Fruit fly (Drosophila melanogaster) whole organism, prepupa: ENCODE data around the gene MTF-1.

Experiments
- CG10669 ChIP-seq: fragments of 200-800 bp; sonication (Bioruptor generic); optimal IDR thresholded peaks from 3 replicates; lab custom pipeline; 2018; ENCODE audit warnings: missing biosample characterization, mild to moderate bottlenecking, missing genetic modification characterization, moderate library complexity
- CG11294 ChIP-seq: fragments of 200-800 bp; sonication (Bioruptor generic); IDR thresholded peaks from 2 replicates; pipeline ENCODE4 v1.3.6; 2022; ENCODE audit warnings: missing biosample characterization, missing genetic modification characterization
- CG11762 ChIP-seq: fragments of 200-800 bp; sonication (Bioruptor generic); optimal IDR thresholded peaks from 3 replicates; lab custom pipeline; 2016; ENCODE audit warnings: missing biosample characterization, missing genetic modification characterization; ENCODE audit not compliant: insufficient read depth
- CG11902 ChIP-seq: fragments of 200-800 bp; sonication (Bioruptor generic); optimal IDR thresholded peaks from 3 replicates; lab custom pipeline; 2016; ENCODE audit warnings: missing biosample characterization, missing genetic modification characterization
- CG1621 ChIP-seq: fragments of 200-800 bp; sonication (Bioruptor generic); optimal IDR thresholded peaks from 3 replicates; lab custom pipeline; 2018; ENCODE audit warnings: missing biosample characterization, mild to moderate bottlenecking, missing genetic modification characterization
- CG3032 ChIP-seq: fragments of 200-800 bp; optimal IDR thresholded peaks from 2 replicates; lab custom pipeline; 2019; ENCODE audit warnings: missing biosample characterization, mild to moderate bottlenecking, missing genetic modification characterization, moderate library complexity
- CG31627 ChIP-seq: fragments of 200-800 bp; sonication (Bioruptor generic); optimal IDR thresholded peaks from 3 replicates; lab custom pipeline; 2016; ENCODE audit warnings: missing biosample characterization, missing genetic modification characterization
- CG34406 ChIP-seq: fragments of 200-800 bp; sonication (Bioruptor generic); optimal IDR thresholded peaks from 3 replicates; lab custom pipeline; 2016; ENCODE audit warnings: missing biosample characterization, missing genetic modification characterization
- CG3919 ChIP-seq: fragments of 200-800 bp; sonication (Bioruptor generic); optimal IDR thresholded peaks from 3 replicates; lab custom pipeline; 2016; ENCODE audit warnings: missing biosample characterization, missing genetic modification characterization
- CG6163 ChIP-seq: fragments of 200-800 bp; sonication (Bioruptor generic); IDR thresholded peaks from 3 replicates; pipeline ENCODE4 v1.3.6; 2022; ENCODE audit warnings: missing biosample characterization, missing genetic modification characterization
- CG6276 ChIP-seq: fragments of 200-800 bp; sonication (Bioruptor generic); optimal IDR thresholded peaks from 2 replicates; lab custom pipeline; 2017; ENCODE audit warnings: missing biosample characterization, mild to moderate bottlenecking, missing genetic modification characterization
- CG6808 ChIP-seq: fragments of 200-800 bp; sonication (Bioruptor generic); optimal IDR thresholded peaks from 3 replicates; lab custom pipeline; 2017; ENCODE audit warnings: missing biosample characterization, missing genetic modification characterization, mild to moderate bottlenecking, moderate library complexity, missing genetic modification reagents
- CG6854 ChIP-seq: fragments of 200-800 bp; sonication (Bioruptor generic); optimal IDR thresholded peaks from 2 replicates; lab custom pipeline; 2017; ENCODE audit warnings: missing biosample characterization, mild to moderate bottlenecking, missing genetic modification characterization
- CG7368 ChIP-seq: fragments of 200-800 bp; sonication (Bioruptor generic); optimal IDR thresholded peaks from 3 replicates; lab custom pipeline; 2016; ENCODE audit warnings: missing biosample characterization, missing genetic modification characterization
- CG8119 ChIP-seq: fragments of 200-800 bp; sonication (Bioruptor generic); IDR thresholded peaks from 3 replicates; pipeline ENCODE4 v1.3.6; 2022; ENCODE audit warnings: missing biosample characterization, missing genetic modification characterization
- CG8632 ChIP-seq: fragments of 200-800 bp; sonication (Bioruptor generic); optimal IDR thresholded peaks from 3 replicates; lab custom pipeline; 2016; ENCODE audit warnings: missing biosample characterization, missing genetic modification characterization
- Eip78C ChIP-seq: fragments of 200-800 bp; sonication (Bioruptor generic); peaks from one replicate; lab custom pipeline; 2016; ENCODE audit warnings: missing biosample characterization, missing genetic modification characterization
- Ets96B ChIP-seq: fragments of 200-800 bp; optimal IDR thresholded peaks from 2 replicates; lab custom pipeline; 2019; ENCODE audit warnings: missing biosample characterization, mild to moderate bottlenecking, missing genetic modification characterization, moderate library complexity
- Gug ChIP-seq: fragments of 200-800 bp; sonication (Bioruptor generic); IDR thresholded peaks from 2 replicates; pipeline ENCODE4 v1.3.6; 2022; ENCODE audit warnings: missing biosample characterization, missing genetic modification characterization
- Hr38 ChIP-seq: sonication (Bioruptor generic); optimal IDR thresholded peaks from 2 replicates; lab custom pipeline; 2016; ENCODE audit warnings: missing biosample characterization, missing genetic modification characterization
- Hr39 ChIP-seq: fragments of 200-800 bp; sonication (Bioruptor generic); optimal IDR thresholded peaks from 2 replicates; lab custom pipeline; 2016; ENCODE audit warnings: missing biosample characterization, missing genetic modification characterization
- Hr4 ChIP-seq: fragments of 200-800 bp; sonication (Bioruptor generic); optimal IDR thresholded peaks from 3 replicates; lab custom pipeline; 2016; ENCODE audit warnings: missing biosample characterization, missing genetic modification characterization
- Lpt ChIP-seq: fragments of 200-800 bp; sonication (Bioruptor generic); optimal IDR thresholded peaks from 3 replicates; lab custom pipeline; 2016; ENCODE audit warnings: missing biosample characterization, missing genetic modification characterization
- Met ChIP-seq: fragments of 200-800 bp; sonication (Bioruptor generic); optimal IDR thresholded peaks from 3 replicates; lab custom pipeline; 2016; ENCODE audit warnings: missing biosample characterization, missing genetic modification characterization
- OdsH ChIP-seq: fragments of 200-800 bp; sonication (Bioruptor generic); optimal IDR thresholded peaks from 3 replicates; lab custom pipeline; 2016; ENCODE audit warnings: missing biosample characterization, missing genetic modification characterization
- Smox ChIP-seq: fragments of 200-800 bp; sonication (Bioruptor generic); optimal IDR thresholded peaks from 3 replicates; lab custom pipeline; 2016; ENCODE audit warnings: missing biosample characterization, missing genetic modification characterization
- Sox102F ChIP-seq: fragments of 200-800 bp; sonication (Bioruptor generic); optimal IDR thresholded peaks from 2 replicates; lab custom pipeline; 2016; ENCODE audit warnings: missing biosample characterization, mild to moderate bottlenecking, missing genetic modification characterization
- Sox14 ChIP-seq: fragments of 200-800 bp; sonication (Bioruptor generic); optimal IDR thresholded peaks from 3 replicates; lab custom pipeline; 2016; ENCODE audit warnings: missing biosample characterization, missing genetic modification characterization
- Sox15 ChIP-seq: fragments of 200-800 bp; sonication (Bioruptor generic); optimal IDR thresholded peaks from 3 replicates; lab custom pipeline; 2016; ENCODE audit warnings: missing biosample characterization, missing genetic modification characterization
- achi ChIP-seq: fragments of 200-800 bp; sonication (Bioruptor generic); optimal IDR thresholded peaks from 3 replicates; lab custom pipeline; 2016; ENCODE audit warnings: missing biosample characterization, missing genetic modification characterization
- cyc ChIP-seq: fragments of 200-800 bp; sonication (Bioruptor generic); optimal IDR thresholded peaks from 3 replicates; lab custom pipeline; 2016; ENCODE audit warnings: missing biosample characterization, missing genetic modification characterization
- dsx ChIP-seq: fragments of 200-800 bp; optimal IDR thresholded peaks from 3 replicates; lab custom pipeline; 2019; ENCODE audit warnings: missing biosample characterization, mild to moderate bottlenecking, missing genetic modification characterization, moderate library complexity; ENCODE audit not compliant: poor library complexity, severe bottlenecking
- eg ChIP-seq: fragments of 200-800 bp; sonication (Bioruptor generic); IDR thresholded peaks from 3 replicates; pipeline ENCODE4 v1.3.6; 2022; ENCODE audit warnings: missing biosample characterization, missing genetic modification characterization
- fd59A ChIP-seq: fragments of 200-800 bp; sonication (Bioruptor generic); optimal IDR thresholded peaks from 2 replicates; lab custom pipeline; 2017; ENCODE audit warnings: missing biosample characterization, mild to moderate bottlenecking, missing genetic modification characterization, missing genetic modification reagents
- fkh ChIP-seq: fragments of 200-800 bp; sonication (Bioruptor generic); optimal IDR thresholded peaks from 3 replicates; lab custom pipeline; 2017; ENCODE audit warnings: missing biosample characterization, mild to moderate bottlenecking, missing genetic modification characterization, moderate library complexity
- lz ChIP-seq: fragments of 200-800 bp; sonication (Bioruptor generic); optimal IDR thresholded peaks from 3 replicates; lab custom pipeline; 2016; ENCODE audit warnings: missing biosample characterization, missing genetic modification characterization
- net ChIP-seq: fragments of 200-800 bp; sonication (Bioruptor generic); optimal IDR thresholded peaks from 3 replicates; lab custom pipeline; 2016; ENCODE audit warnings: missing biosample characterization, missing genetic modification characterization
- salr ChIP-seq, 2 experiments: fragments of 200-800 bp; sonication (Bioruptor generic); optimal IDR thresholded peaks; 3 replicates each; lab custom pipeline; 2016 to 2018; ENCODE audit warnings: missing biosample characterization in 2 of 2, missing genetic modification characterization in 2 of 2, mild to moderate bottlenecking in 1 of 2
- spab ChIP-seq: fragments of 200-800 bp; sonication (Bioruptor generic); optimal IDR thresholded peaks from 2 replicates; lab custom pipeline; 2017; ENCODE audit warnings: missing biosample characterization, mild to moderate bottlenecking, missing genetic modification characterization, missing genetic modification reagents
- ss ChIP-seq, 2 experiments: fragments of 200-800 bp; sonication (Bioruptor generic); optimal IDR thresholded peaks; 2 replicates in 1 of 2; 3 replicates in 1 of 2; lab custom pipeline; 2017 to 2018; ENCODE audit warnings: mild to moderate bottlenecking in 2 of 2, missing biosample characterization in 2 of 2, missing genetic modification characterization in 2 of 2, moderate library complexity in 1 of 2
- topi ChIP-seq: fragments of 200-800 bp; sonication (Bioruptor generic); optimal IDR thresholded peaks from 3 replicates; lab custom pipeline; 2016; ENCODE audit warnings: missing biosample characterization, missing genetic modification characterization

MTF-1 gene

DNA sequence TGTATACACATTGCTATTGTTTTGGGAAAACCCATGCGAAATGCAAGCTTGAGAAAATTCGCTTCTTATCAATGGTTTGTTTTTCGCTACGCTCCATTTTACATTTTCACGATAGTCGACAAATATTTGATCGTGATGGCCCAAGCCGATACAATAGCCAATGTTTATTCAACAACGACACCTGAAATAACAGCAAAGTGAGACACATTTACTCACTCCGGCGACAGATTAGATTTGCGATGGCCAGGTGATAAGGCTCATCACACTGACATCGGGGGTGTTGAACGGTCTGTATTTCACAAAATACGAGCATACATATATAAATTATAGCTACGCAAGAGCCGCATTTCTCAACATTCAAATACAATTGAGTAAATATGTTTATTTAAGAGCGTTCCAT is 33.0 kb upstream of the MTF-1 start (continued):
- no peak for TF ChIP-seq eg (GFP tag; lab: Robert Waterston, UW)
- no peak for TF ChIP-seq Smox (GFP tag; lab: Kevin White, UChicago)
- TF ChIP-seq lz = no peak
- no peak for TF ChIP-seq Lpt (GFP tag; lab: Kevin White, UChicago)
- TF ChIP-seq CG34406 (GFP tag; lab: Kevin White, UChicago) = no peak
- TF ChIP-seq fkh (GFP tag; lab: Kevin White, UChicago) = peak; percentile 93
- TF ChIP-seq CG6854 (GFP tag; lab: Kevin White, UChicago) = no peak

DNA sequence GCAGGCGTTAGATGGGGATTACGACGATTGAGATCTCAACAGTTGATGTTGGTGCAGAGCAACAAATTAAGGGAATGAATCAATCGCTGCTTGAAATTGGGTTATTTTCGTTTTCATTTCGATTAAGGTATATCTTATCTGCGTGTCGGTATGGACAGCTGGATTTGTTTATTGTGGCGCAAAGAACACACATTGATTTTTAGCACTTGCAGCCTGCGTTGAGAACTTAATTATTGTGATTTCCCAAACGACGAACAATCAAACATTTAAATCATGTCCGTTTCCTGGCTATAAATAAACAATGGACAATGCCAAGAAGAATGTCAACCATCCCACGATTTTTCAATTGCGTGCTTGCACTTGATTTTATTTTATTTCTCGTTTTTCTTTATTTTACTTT is 32.1 kb upstream of the MTF-1 start:
- TF ChIP-seq net (GFP tag; lab: Kevin White, UChicago) (no peak), Met (GFP tag; lab: Kevin White, UChicago) (no peak), CG6808 (GFP tag; lab: Kevin White, UChicago) (no peak), CG31627 (GFP tag; lab: Kevin White, UChicago) (no peak), lz (no peak)

DNA sequence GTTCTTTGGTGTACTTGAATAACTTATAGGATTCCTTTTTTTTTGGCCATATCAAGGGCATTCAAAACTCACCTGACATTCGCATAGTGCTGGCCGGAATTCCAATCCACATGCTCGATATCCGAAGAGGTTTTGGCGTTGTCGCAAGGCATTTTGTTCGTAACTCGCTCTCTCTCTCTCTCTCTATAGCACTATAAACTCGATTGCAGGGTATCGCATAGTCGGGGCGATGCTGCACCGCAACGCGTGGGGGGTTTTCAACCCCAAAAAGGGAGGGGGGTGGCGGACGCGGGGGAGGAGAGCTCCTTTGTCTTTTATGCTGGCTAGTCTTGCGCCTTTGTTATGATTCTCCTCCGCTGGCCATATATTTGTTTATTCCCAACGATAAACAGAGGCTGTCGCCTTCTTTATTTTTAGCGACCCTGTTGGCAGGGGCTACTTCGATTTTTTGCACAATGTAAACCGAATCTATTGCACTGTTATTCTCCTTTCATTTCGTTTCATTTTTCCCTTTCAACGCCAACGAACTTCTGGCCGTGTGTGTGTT is 31.6 kb upstream of the MTF-1 start:
- TF ChIP-seq OdsH (GFP tag; lab: Kevin White, UChicago) = peak; percentile 21
- TF ChIP-seq net (GFP tag; lab: Kevin White, UChicago) = peak; percentile 6
- TF ChIP-seq CG7368 (GFP tag; lab: Kevin White, UChicago) = peak; percentile 11
- peak; percentile 19 for TF ChIP-seq Sox14 (GFP tag; lab: Kevin White, UChicago)
- no peak for TF ChIP-seq lz
- TF ChIP-seq CG11902 (GFP tag; lab: Kevin White, UChicago) = peak; percentile 3
- TF ChIP-seq dsx (GFP tag; lab: Kevin White, UChicago) = no peak
- no peak for TF ChIP-seq achi (GFP tag; lab: Kevin White, UChicago)
- TF ChIP-seq Hr38 (GFP tag; lab: Kevin White, UChicago) = no peak
- peak; percentile 21 for TF ChIP-seq CG10669
- TF ChIP-seq CG11294 = peak; percentile 39
- peak in 1 of 2 experiments; percentile 12 for TF ChIP-seq salr (GFP tag; optimal IDR thresholded peaks at IDR 0.05; lab: Kevin White, UChicago)
- peak; percentile 14 for TF ChIP-seq spab
- 0 out of 3 replicates have a peak, but pooled peaks have one; percentile 25 for TF ChIP-seq CG8119
- TF ChIP-seq Eip78C = peak; percentile 50
- TF ChIP-seq CG34406 (GFP tag; lab: Kevin White, UChicago) = no peak
- TF ChIP-seq CG6808 (GFP tag; lab: Kevin White, UChicago) = peak; percentile 5
- peak; percentile 24 to 25 for TF ChIP-seq ss (GFP tag; optimal IDR thresholded peaks at IDR 0.05; lab: Kevin White, UChicago)
- TF ChIP-seq cyc (GFP tag; lab: Kevin White, UChicago) = peak; percentile 16
- peak; percentile 39 for TF ChIP-seq CG3032 (tag; lab: Kevin White, UChicago)
- peak; percentile 8 for TF ChIP-seq CG1621 (tag; lab: Kevin White, UChicago)
- peak; percentile 57 for TF ChIP-seq CG3919
- peak; percentile 31; the same call in 1 of the 3 replicates for TF ChIP-seq CG6163 (GFP tag; lab: Robert Waterston, UW)
- TF ChIP-seq CG11762 (GFP tag; lab: Kevin White, UChicago) = no peak
- peak; percentile 8 for TF ChIP-seq Ets96B (tag; lab: Kevin White, UChicago)

DNA sequence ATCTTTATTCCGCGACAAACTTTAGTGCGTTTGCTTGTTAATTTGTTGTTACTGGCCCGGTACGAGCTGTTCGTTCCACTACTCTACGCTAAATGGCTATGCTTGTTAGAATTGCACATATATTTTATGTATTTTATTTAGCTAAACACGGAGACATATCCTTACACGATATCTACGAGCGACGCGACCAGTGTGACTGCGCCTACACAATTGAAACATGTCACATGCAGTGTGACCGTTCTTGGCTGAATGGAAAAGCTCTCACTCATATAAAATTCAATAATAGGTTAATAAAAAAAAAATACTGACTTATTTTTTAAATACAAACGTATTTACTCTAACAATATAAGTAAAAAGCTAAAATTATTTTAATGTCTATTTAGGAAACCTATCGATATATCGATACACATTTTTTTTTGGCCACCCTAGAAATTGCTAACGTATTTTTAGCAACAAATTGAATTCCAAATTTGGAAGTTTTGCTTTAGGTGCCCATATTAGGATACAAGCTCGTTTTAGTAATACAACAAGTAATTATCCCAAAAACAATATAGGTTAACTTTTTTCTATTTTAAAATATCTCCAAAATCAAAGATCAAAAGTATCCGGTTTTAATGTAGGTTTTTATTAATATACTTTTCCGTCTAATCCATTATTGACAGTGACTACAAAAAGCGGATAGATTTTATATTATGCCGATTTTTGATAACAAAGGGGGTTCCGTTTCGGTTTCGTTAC is 30.9 kb upstream of the MTF-1 start, which contains the start of gene CG4080:
TSS of gene CG4080 (minus strand) at position 215 of the 738 bp plus-strand sequence.
- no peak for TF ChIP-seq salr (GFP tag; optimal IDR thresholded peaks at IDR 0.05; lab: Kevin White, UChicago)
- TF ChIP-seq Hr38 (GFP tag; lab: Kevin White, UChicago) = no peak
- TF ChIP-seq Eip78C = peak; percentile 79
- peak; percentile 31 for TF ChIP-seq cyc (GFP tag; lab: Kevin White, UChicago)
- TF ChIP-seq Sox15 (GFP tag; lab: Kevin White, UChicago) = no peak
- TF ChIP-seq CG6163 (GFP tag; lab: Robert Waterston, UW) = no peak
- TF ChIP-seq fd59A (GFP tag; lab: Kevin White, UChicago) = no peak
- TF ChIP-seq CG6276 (GFP tag; lab: Kevin White, UChicago) = no peak
- TF ChIP-seq Gug = no peak
- no peak for TF ChIP-seq CG10669
- TF ChIP-seq Sox102F (GFP tag; lab: Kevin White, UChicago) = peak; percentile 64
- TF ChIP-seq OdsH (GFP tag; lab: Kevin White, UChicago) = no peak
- TF ChIP-seq Hr39 (GFP tag; lab: Kevin White, UChicago) = no peak
- peak; percentile 21 for TF ChIP-seq Sox14 (GFP tag; lab: Kevin White, UChicago)
- TF ChIP-seq CG8632 = peak; percentile 26
- no peak for TF ChIP-seq spab
- TF ChIP-seq achi (GFP tag; lab: Kevin White, UChicago) = peak; percentile 5
- TF ChIP-seq CG1621 (tag; lab: Kevin White, UChicago) = peak; percentile 30
- no peak for TF ChIP-seq CG3919
- TF ChIP-seq CG7368 (GFP tag; lab: Kevin White, UChicago) = no peak
- peak; percentile 9 for TF ChIP-seq CG6854 (GFP tag; lab: Kevin White, UChicago)
- no peak for TF ChIP-seq CG34406 (GFP tag; lab: Kevin White, UChicago)
- peak; percentile 46 for TF ChIP-seq topi (GFP tag; lab: Kevin White, UChicago)
- TF ChIP-seq CG11294 = no peak
- no peak for TF ChIP-seq Hr4
- TF ChIP-seq lz = peak; percentile 37
